Fruit fly (Drosophila melanogaster) whole organism, embryonic: ENCODE measurements around the gene Edg78E.
A peak's percentile ranks its signal among the peaks of the same experiment; 100 is the strongest.

Experiments used
- B-H2 ChIP-seq: fragments of 200-800 bp; sonication (Bioruptor generic); optimal IDR thresholded peaks from 2 replicates; lab custom pipeline; 2018; ENCODE audit warnings: missing biosample characterization, mild to moderate bottlenecking, missing genetic modification characterization
- BEAF-32 ChIP-seq: fragments of 200-800 bp; sonication (Bioruptor generic); optimal IDR thresholded peaks from 3 replicates; lab custom pipeline; 2017; ENCODE audit warnings: missing biosample characterization, missing genetic modification characterization, mild to moderate bottlenecking, moderate library complexity, missing genetic modification reagents
- C15 ChIP-seq: fragments of 200-800 bp; sonication (Bioruptor generic); IDR thresholded peaks from 3 replicates; pipeline ENCODE4 v1.3.6; 2022; ENCODE audit warnings: missing biosample characterization, missing genetic modification characterization
- CG1024 ChIP-seq: fragments of 200-800 bp; sonication (Bioruptor generic); IDR thresholded peaks from 2 replicates; pipeline ENCODE4 v1.3.6; 2022; ENCODE audit warnings: missing biosample characterization, missing genetic modification characterization
- CG10543 ChIP-seq: fragments of 200-800 bp; sonication (Bioruptor generic); optimal IDR thresholded peaks from 3 replicates; lab custom pipeline; 2017; ENCODE audit warnings: missing biosample characterization, mild to moderate bottlenecking, missing genetic modification characterization, moderate library complexity
- CG10959 ChIP-seq: fragments of 200-800 bp; sonication (Bioruptor generic); IDR thresholded peaks from 2 replicates; pipeline ENCODE4 v1.3.6; 2022; ENCODE audit warnings: missing biosample characterization, missing genetic modification characterization
- CG11456 ChIP-seq: fragments of 200-800 bp; sonication (Bioruptor generic); IDR thresholded peaks from 3 replicates; pipeline ENCODE4 v1.3.6; 2022; ENCODE audit warnings: missing biosample characterization, missing genetic modification characterization
- CG11560 ChIP-seq: fragments of 200-800 bp; sonication (Bioruptor generic); IDR thresholded peaks from 3 replicates; pipeline ENCODE4 v1.3.6; 2022; ENCODE audit warnings: missing biosample characterization, missing genetic modification characterization
- CG13287 ChIP-seq: fragments of 200-800 bp; sonication (Bioruptor generic); IDR thresholded peaks from 2 replicates; pipeline ENCODE4 v1.3.6; 2022; ENCODE audit warnings: missing biosample characterization, missing genetic modification characterization; ENCODE audit not compliant: partially characterized antibody
- CG1529 ChIP-seq: fragments of 200-800 bp; sonication (Bioruptor generic); optimal IDR thresholded peaks from 3 replicates; lab custom pipeline; 2018; ENCODE audit warnings: missing biosample characterization, missing genetic modification characterization
- CG1602 ChIP-seq: fragments of 200-800 bp; sonication (Bioruptor generic); optimal IDR thresholded peaks from 3 replicates; lab custom pipeline; 2016; ENCODE audit warnings: missing biosample characterization, missing genetic modification characterization
- CG16815 ChIP-seq: fragments of 200-800 bp; sonication (Bioruptor generic); optimal IDR thresholded peaks from 3 replicates; lab custom pipeline; 2017; ENCODE audit warnings: missing biosample characterization, mild to moderate bottlenecking, missing genetic modification characterization
- CG18619 ChIP-seq: fragments of 200-800 bp; sonication (Bioruptor generic); optimal IDR thresholded peaks from 3 replicates; lab custom pipeline; 2017; ENCODE audit warnings: missing biosample characterization, mild to moderate bottlenecking, missing genetic modification characterization
- CG2202 ChIP-seq: fragments of 200-800 bp; sonication (Bioruptor generic); optimal IDR thresholded peaks from 2 replicates; lab custom pipeline; 2018; ENCODE audit warnings: missing biosample characterization, mild to moderate bottlenecking, missing genetic modification characterization
- CG2678 ChIP-seq: fragments of 200-800 bp; sonication (Bioruptor generic); optimal IDR thresholded peaks from 3 replicates; lab custom pipeline; 2019; ENCODE audit warnings: missing biosample characterization, mild to moderate bottlenecking, missing genetic modification characterization, moderate library complexity
- CG2889 ChIP-seq: fragments of 200-800 bp; sonication (Bioruptor generic); IDR thresholded peaks from 3 replicates; pipeline ENCODE4 v1.3.6; 2022; ENCODE audit warnings: missing biosample characterization, missing genetic modification characterization
- CG3995 ChIP-seq: fragments of 200-800 bp; sonication (Bioruptor generic); optimal IDR thresholded peaks from 3 replicates; lab custom pipeline; 2016; ENCODE audit warnings: missing biosample characterization, missing genetic modification characterization
- CG4404 ChIP-seq: fragments of 200-800 bp; sonication (Bioruptor generic); IDR thresholded peaks from 2 replicates; pipeline ENCODE4 v1.3.6; 2022; ENCODE audit warnings: missing biosample characterization, missing genetic modification characterization
- CG7963 ChIP-seq: fragments of 200-800 bp; sonication (Bioruptor generic); IDR thresholded peaks from 3 replicates; pipeline ENCODE4 v1.3.6; 2022; ENCODE audit warnings: missing biosample characterization, missing genetic modification characterization; ENCODE audit not compliant: partially characterized antibody
- CG9727 ChIP-seq: fragments of 200-800 bp; sonication (Bioruptor generic); optimal IDR thresholded peaks from 3 replicates; lab custom pipeline; 2017; ENCODE audit warnings: missing biosample characterization, mild to moderate bottlenecking, missing genetic modification characterization
- CG9817 ChIP-seq: fragments of 200-800 bp; sonication (Bioruptor generic); optimal IDR thresholded peaks from 2 replicates; lab custom pipeline; 2018; ENCODE audit warnings: missing biosample characterization, mild to moderate bottlenecking, missing genetic modification characterization, moderate library complexity
- E2f2 ChIP-seq: fragments of 200-800 bp; sonication (Bioruptor generic); IDR thresholded peaks from 2 replicates; pipeline ENCODE4 v1.3.6; 2022; ENCODE audit warnings: missing biosample characterization, missing genetic modification characterization
- Ets97D ChIP-seq: fragments of 200-800 bp; sonication (Bioruptor generic); optimal IDR thresholded peaks from 3 replicates; lab custom pipeline; 2016; ENCODE audit warnings: missing biosample characterization, missing genetic modification characterization
- H2.0 ChIP-seq: fragments of 200-800 bp; sonication (Bioruptor generic); IDR thresholded peaks from 2 replicates; pipeline ENCODE4 v1.3.6; 2022; ENCODE audit warnings: missing biosample characterization, missing genetic modification characterization
- HLH4C ChIP-seq: fragments of 200-800 bp; sonication (Bioruptor generic); IDR thresholded peaks from 3 replicates; pipeline ENCODE4 v1.3.6; 2022; ENCODE audit warnings: missing biosample characterization, missing genetic modification characterization; ENCODE audit not compliant: partially characterized antibody
- Hr78 ChIP-seq, 2 experiments: fragments of 200-800 bp in 1 of 2; fragments of >200 bp in 1 of 2; sonication (Bioruptor generic) in 1 of 2; optimal IDR thresholded peaks; 2 replicates each; lab custom pipeline; 2017 to 2019; ENCODE audit warnings: missing biosample characterization in 2 of 2, missing genetic modification characterization in 2 of 2, mild to moderate bottlenecking in 1 of 2, moderate library complexity in 1 of 2
- MBD-R2 ChIP-seq: fragments of 200-800 bp; sonication (Bioruptor generic); IDR thresholded peaks from 2 replicates; pipeline ENCODE4 v1.3.6; 2022; ENCODE audit warnings: missing biosample characterization, missing genetic modification characterization
- Nf-YA ChIP-seq: fragments of 200-800 bp; sonication (Bioruptor generic); IDR thresholded peaks from 2 replicates; pipeline ENCODE4 v1.3.6; 2022; ENCODE audit warnings: missing biosample characterization, missing genetic modification characterization
- ab ChIP-seq: fragments of 200-800 bp; sonication (Bioruptor generic); optimal IDR thresholded peaks from 2 replicates; lab custom pipeline; 2016; ENCODE audit warnings: missing biosample characterization, missing genetic modification characterization
- al ChIP-seq: fragments of 200-800 bp; sonication (Bioruptor generic); IDR thresholded peaks from 2 replicates; pipeline ENCODE4 v1.3.6; 2022; ENCODE audit warnings: missing biosample characterization, missing genetic modification characterization
- ato ChIP-seq: fragments of 200-800 bp; sonication (Bioruptor generic); IDR thresholded peaks from 2 replicates; pipeline ENCODE4 v1.3.6; 2022; ENCODE audit warnings: missing biosample characterization, missing genetic modification characterization; ENCODE audit not compliant: partially characterized antibody
- chm ChIP-seq: fragments of 200-800 bp; sonication (Bioruptor generic); IDR thresholded peaks from 2 replicates; pipeline ENCODE4 v1.3.6; 2022; ENCODE audit warnings: missing biosample characterization, missing genetic modification characterization
- ci ChIP-seq: fragments of 200-800 bp; sonication (Bioruptor generic); IDR thresholded peaks from 3 replicates; pipeline ENCODE4 v1.3.6; 2022; ENCODE audit warnings: missing biosample characterization, missing genetic modification characterization
- croc ChIP-seq: fragments of 200-800 bp; sonication (Bioruptor generic); conservative IDR thresholded peaks from 3 replicates; pipeline ENCODE4 v1.3.6; 2022; ENCODE audit warnings: missing biosample characterization, missing genetic modification characterization
- crol ChIP-seq: fragments of 200-800 bp; sonication (Bioruptor generic); IDR thresholded peaks from 2 replicates; pipeline ENCODE4 v1.3.6; 2022; ENCODE audit warnings: missing biosample characterization, missing genetic modification characterization
- crp ChIP-seq, 2 experiments: fragments of 200-800 bp; sonication (Bioruptor generic); optimal IDR thresholded peaks; 2 replicates in 1 of 2; 3 replicates in 1 of 2; lab custom pipeline; 2017; ENCODE audit warnings: missing biosample characterization in 2 of 2, missing genetic modification characterization in 2 of 2, mild to moderate bottlenecking in 1 of 2, moderate library complexity in 1 of 2
- dimm ChIP-seq: fragments of 200-800 bp; sonication (Bioruptor generic); IDR thresholded peaks from 2 replicates; pipeline ENCODE4 v1.3.6; 2022; ENCODE audit warnings: missing biosample characterization, missing genetic modification characterization
- en ChIP-seq: fragments of 200-800 bp; sonication (Bioruptor generic); optimal IDR thresholded peaks from 2 replicates; lab custom pipeline; 2016; ENCODE audit warnings: missing biosample characterization, missing genetic modification characterization
- ewg ChIP-seq: fragments of 200-800 bp; sonication (Bioruptor generic); optimal IDR thresholded peaks from 3 replicates; lab custom pipeline; 2017; ENCODE audit warnings: mild to moderate bottlenecking, missing biosample characterization, missing genetic modification reagents, missing genetic modification characterization
- insv ChIP-seq, 2 experiments: fragments of 200-800 bp; sonication (Bioruptor generic); optimal IDR thresholded peaks; 3 replicates each; lab custom pipeline; 2016 to 2018; ENCODE audit warnings: missing biosample characterization in 2 of 2, missing genetic modification characterization in 2 of 2
- knrl ChIP-seq: fragments of 200-800 bp; sonication (Bioruptor generic); IDR thresholded peaks from 3 replicates; pipeline ENCODE4 v1.3.6; 2022; ENCODE audit warnings: missing biosample characterization, missing genetic modification characterization; ENCODE audit not compliant: partially characterized antibody
- nerfin-1 ChIP-seq: fragments of 200-800 bp; sonication (Bioruptor generic); optimal IDR thresholded peaks from 3 replicates; lab custom pipeline; 2019; ENCODE audit warnings: missing biosample characterization, mild to moderate bottlenecking, missing genetic modification characterization, moderate library complexity
- nom ChIP-seq: fragments of 200-800 bp; sonication (Bioruptor generic); optimal IDR thresholded peaks from 2 replicates; lab custom pipeline; 2017; ENCODE audit warnings: missing biosample characterization, missing genetic modification characterization, mild to moderate bottlenecking, moderate library complexity, missing genetic modification reagents
- odd ChIP-seq: fragments of 200-800 bp; sonication (Bioruptor generic); optimal IDR thresholded peaks from 2 replicates; lab custom pipeline; 2017; ENCODE audit warnings: missing biosample characterization, mild to moderate bottlenecking, missing genetic modification characterization
- pnt ChIP-seq: fragments of 200-800 bp; sonication (Bioruptor generic); optimal IDR thresholded peaks from 3 replicates; lab custom pipeline; 2016; ENCODE audit warnings: missing biosample characterization, missing genetic modification characterization
- pros ChIP-seq: fragments of 200-800 bp; sonication (Bioruptor generic); optimal IDR thresholded peaks from 3 replicates; lab custom pipeline; 2019; ENCODE audit warnings: missing biosample characterization, mild to moderate bottlenecking, missing genetic modification characterization, moderate library complexity
- slp2 ChIP-seq: fragments of 200-800 bp; sonication (Bioruptor generic); optimal IDR thresholded peaks from 2 replicates; lab custom pipeline; 2016; ENCODE audit warnings: missing biosample characterization, missing genetic modification characterization
- tgo ChIP-seq: fragments of 200-800 bp; sonication (Bioruptor generic); IDR thresholded peaks from 3 replicates; pipeline ENCODE4 v1.3.6; 2022; ENCODE audit warnings: missing biosample characterization, missing genetic modification characterization
- zen2 ChIP-seq: fragments of 200-800 bp; sonication (Bioruptor generic); IDR thresholded peaks from 3 replicates; pipeline ENCODE4 v1.3.6; 2022; ENCODE audit warnings: missing biosample characterization, missing genetic modification characterization; ENCODE audit not compliant: partially characterized antibody

Edg78E gene

DNA sequence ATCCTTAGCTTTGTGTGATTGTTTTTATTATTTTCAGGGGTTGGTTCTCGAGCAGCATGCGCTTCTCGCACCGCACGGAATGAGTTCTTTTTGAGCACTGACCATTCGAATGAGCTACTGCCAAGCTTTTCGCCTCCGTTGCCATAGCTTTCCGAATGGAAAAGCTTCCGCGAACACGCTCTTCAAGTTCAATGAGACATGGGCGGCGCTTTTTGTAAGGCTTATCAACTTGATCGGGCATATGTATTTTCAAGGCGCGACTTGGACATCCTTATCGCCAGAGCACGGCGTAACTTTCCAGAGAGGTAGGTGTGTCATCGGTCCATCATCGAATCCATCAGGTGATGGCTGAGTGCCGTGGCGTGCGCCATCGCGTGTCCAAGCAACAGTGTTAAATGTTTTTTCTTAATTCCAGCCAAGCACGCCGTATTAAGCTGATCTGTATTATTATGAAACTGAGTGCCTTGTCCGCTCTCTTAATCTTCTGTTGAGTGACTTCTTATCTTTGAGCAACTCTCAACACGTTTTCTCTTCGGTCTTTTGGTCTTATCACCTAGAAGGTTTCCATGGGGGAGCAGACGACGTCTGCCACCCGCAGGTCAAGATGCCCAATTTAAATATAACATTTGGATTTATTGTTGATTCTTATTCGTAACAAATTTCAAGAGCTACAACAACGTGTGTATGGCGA, 17.6 kb downstream of the Edg78E start, which contains the start of gene AcCoAS (continued):
- TF ChIP-seq CG1024 (no peak), crp (GFP tag; optimal IDR thresholded peaks at IDR 0.05; lab: Kevin White, UChicago) (no peak), Ets97D (GFP tag; lab: Kevin White, UChicago) (no peak), insv (GFP tag; optimal IDR thresholded peaks at IDR 0.05; lab: Kevin White, UChicago) (no peak), ci (GFP tag; lab: Robert Waterston, UW) (no peak), CG13287 (GFP tag; lab: Robert Waterston, UW) (peak; percentile 44; the same call in 1 of the 2 replicates), knrl (GFP tag; lab: Robert Waterston, UW) (no peak), CG10543 (GFP tag; lab: Kevin White, UChicago) (peak; percentile 88), CG9817 (tag; lab: Kevin White, UChicago) (no peak), BEAF-32 (GFP tag; lab: Kevin White, UChicago) (no peak), CG18619 (GFP tag; lab: Kevin White, UChicago) (no peak), CG2889 (no peak), ato (GFP tag; lab: Robert Waterston, UW) (no peak), pnt (GFP tag; lab: Kevin White, UChicago) (no peak), zen2 (GFP tag; lab: Robert Waterston, UW) (no peak), en (GFP tag; lab: Kevin White, UChicago) (no peak), nerfin-1 (tag; lab: Kevin White, UChicago) (no peak), HLH4C (GFP tag; lab: Robert Waterston, UW) (no peak), CG10959 (GFP tag; lab: Robert Waterston, UW) (no peak), Hr78 (GFP tag; optimal IDR thresholded peaks at IDR 0.05; lab: Kevin White, UChicago) (peak in 1 of 2 experiments; percentile 51), nom (GFP tag; lab: Kevin White, UChicago) (peak; percentile 26), slp2 (GFP tag; lab: Kevin White, UChicago) (no peak), CG11560 (tag; lab: Robert Waterston, UW) (no peak), dimm (GFP tag; lab: Robert Waterston, UW) (no peak), odd (GFP tag; lab: Kevin White, UChicago) (no peak), ab (no peak), CG11456 (GFP tag; lab: Robert Waterston, UW) (0 out of 3 replicates have a peak, but pooled peaks have one; percentile 59), CG1529 (GFP tag; lab: Kevin White, UChicago) (no peak), CG7963 (no peak), chm (GFP tag; lab: Robert Waterston, UW) (no peak), CG1602 (GFP tag; lab: Kevin White, UChicago) (no peak), CG2678 (tag; lab: Kevin White, UChicago) (peak; percentile 54), E2f2 (GFP tag; lab: Robert Waterston, UW) (peak; percentile 13; the same call in 1 of the 2 replicates), pros (GFP tag; lab: Kevin White, UChicago) (peak; percentile 56), C15 (GFP tag; lab: Robert Waterston, UW) (no peak), B-H2 (GFP tag; lab: Kevin White, UChicago) (peak; percentile 64), CG3995 (GFP tag; lab: Kevin White, UChicago) (no peak), al (no peak), Nf-YA (GFP tag; lab: Robert Waterston, UW) (no peak), CG9727 (GFP tag; lab: Kevin White, UChicago) (peak; percentile 38), ewg (GFP tag; lab: Kevin White, UChicago) (no peak), croc (GFP tag; lab: Robert Waterston, UW) (no peak), tgo (no peak; the same call in 2 of the 3 replicates), CG2202 (no peak), CG4404 (GFP tag; lab: Robert Waterston, UW) (no peak), H2.0 (no peak), crol (GFP tag; lab: Robert Waterston, UW) (no peak), CG16815 (GFP tag; lab: Kevin White, UChicago) (no peak), MBD-R2 (GFP tag; lab: Robert Waterston, UW) (no peak; the same call in 1 of the 2 replicates)
